Worm (Caenorhabditis elegans): ENCODE results near the gene Y55D9A.2.

The Y55D9A.2 gene

DNA sequence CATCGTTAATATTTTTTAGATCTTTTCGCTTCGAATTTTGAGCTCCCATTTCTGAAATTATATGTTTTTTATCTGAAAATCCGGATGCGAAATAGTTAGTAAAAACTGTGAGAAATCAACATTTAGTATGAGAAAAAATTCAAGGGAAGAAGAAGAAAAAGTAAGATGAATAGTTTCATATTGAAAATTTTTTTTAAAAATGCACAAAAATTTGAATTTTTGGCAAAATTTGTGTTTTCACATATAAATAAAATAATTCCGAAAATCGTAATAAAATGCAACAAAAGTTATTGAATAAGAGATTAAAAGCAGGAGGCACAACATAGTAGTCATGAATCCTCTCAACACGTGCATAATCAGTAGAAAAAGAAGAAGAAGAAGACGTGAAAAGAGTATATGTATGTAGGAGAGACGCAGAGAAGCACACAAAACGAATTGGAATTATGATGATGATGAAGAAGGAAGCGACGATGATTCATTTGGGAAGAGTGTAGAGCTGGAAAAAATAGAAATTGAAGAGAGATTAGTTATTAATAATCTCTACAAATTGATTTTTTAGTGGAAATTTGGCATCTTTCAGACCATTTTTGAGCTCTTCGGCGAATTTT is 39.2 kb downstream of the Y55D9A.2 start, which contains the start of gene eak-7:
eak-7 (minus strand) TSS at position 51 of the 608 bp plus-strand sequence.
- no peak for TF ChIP-seq hmbx-1 (tag; optimal IDR thresholded peaks at IDR 0.05)
- TF ChIP-seq sea-1 (GFP tag; conservative IDR thresholded peaks at IDR 0.05): no peak
- TF ChIP-seq tbx-37 (GFP tag; conservative IDR thresholded peaks at IDR 0.05): no peak
- TF ChIP-seq flt-1 (GFP tag; IDR thresholded peaks at IDR 0.05): no peak
- no peak for TF ChIP-seq ets-7 (tag; optimal IDR thresholded peaks at IDR 0.05)
- no peak for TF ChIP-seq aly-1 (tag; optimal IDR thresholded peaks at IDR 0.05)
- TF ChIP-seq F13C5.2 (tag; optimal IDR thresholded peaks at IDR 0.05): no peak
- TF ChIP-seq hmg-4 (GFP tag; optimal IDR thresholded peaks at IDR 0.05): no peak
- TF ChIP-seq tbx-11 (GFP tag; IDR thresholded peaks at IDR 0.05): no peak

DNA sequence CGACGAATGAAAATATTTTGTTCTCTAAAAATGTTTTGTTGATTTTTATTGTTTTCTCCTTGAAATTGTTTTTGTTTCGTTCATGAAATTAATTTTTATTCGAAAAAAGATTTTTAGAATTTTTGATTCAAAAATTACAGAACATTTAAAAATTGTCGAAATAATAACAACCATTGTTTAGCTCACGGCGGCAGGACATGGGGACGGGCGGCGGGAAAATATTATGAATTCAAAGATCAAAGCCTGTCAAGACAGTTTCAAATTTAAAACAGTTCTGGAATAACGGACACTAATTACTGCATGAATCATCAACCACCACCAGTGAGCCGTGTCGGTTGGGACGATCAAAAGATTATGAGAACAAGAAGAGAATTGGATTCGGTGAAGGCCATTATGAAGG is 44.7 kb downstream of the Y55D9A.2 start, which contains the start of gene snb-7:
snb-7 (plus strand) TSS at position 301 of the 400 bp plus-strand sequence.
- TF ChIP-seq hmg-4 (GFP tag; optimal IDR thresholded peaks at IDR 0.05): no peak
- no peak for TF ChIP-seq pes-1 (GFP tag; IDR thresholded peaks at IDR 0.05)
- no peak for TF ChIP-seq tbx-37 (GFP tag; conservative IDR thresholded peaks at IDR 0.05)

DNA sequence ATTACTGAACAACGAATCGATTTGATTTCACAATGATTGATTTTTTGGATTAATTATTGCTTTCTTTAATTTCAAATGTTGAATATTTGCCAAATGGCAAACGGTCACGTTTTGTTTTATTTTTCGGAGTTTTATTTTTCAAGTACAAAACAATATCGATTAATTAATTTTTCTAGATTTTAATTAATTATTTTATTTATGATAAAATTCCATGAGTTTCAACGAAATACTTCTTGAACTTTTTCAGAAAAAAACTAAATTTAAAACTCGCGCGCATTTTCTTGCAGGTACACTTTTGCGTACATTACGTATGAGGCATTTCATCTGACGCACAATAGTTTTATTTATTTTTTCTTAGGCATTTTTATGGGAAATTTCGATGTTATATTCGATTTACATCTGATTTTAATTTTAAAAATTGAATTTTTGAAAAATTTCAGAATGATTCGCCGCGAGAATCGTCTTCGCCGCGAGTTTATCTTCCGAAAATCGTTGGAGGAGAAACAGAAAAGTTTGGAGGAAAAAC is 46.2 kb downstream of the Y55D9A.2 start, which contains the start of the genes ZK795.2 and ZK795.3:
ZK795.2 (minus strand) TSS at position 51 of the 526 bp plus-strand sequence.
ZK795.3 (plus strand) TSS at position 441 of the 526 bp plus-strand sequence.
- TF ChIP-seq tbx-37 (GFP tag; conservative IDR thresholded peaks at IDR 0.05) (no peak), scrt-1 (GFP tag; IDR thresholded peaks at IDR 0.05) (no peak), hmg-4 (GFP tag; optimal IDR thresholded peaks at IDR 0.05) (no peak), hmbx-1 (tag; optimal IDR thresholded peaks at IDR 0.05) (no peak), sea-1 (GFP tag; conservative IDR thresholded peaks at IDR 0.05) (no peak), ceh-36 (tag; optimal IDR thresholded peaks at IDR 0.05) (no peak), tbx-11 (GFP tag; IDR thresholded peaks at IDR 0.05) (no peak), ets-7 (tag; optimal IDR thresholded peaks at IDR 0.05) (no peak), aly-1 (tag; optimal IDR thresholded peaks at IDR 0.05) (no peak), ama-1 (optimal IDR thresholded peaks at IDR 0.05) (no peak), hnd-1 (tag; optimal IDR thresholded peaks at IDR 0.05) (no peak), flt-1 (GFP tag; IDR thresholded peaks at IDR 0.05) (no peak), ceh-13 (GFP tag; optimal IDR thresholded peaks at IDR 0.05) (no peak), pes-1 (GFP tag; IDR thresholded peaks at IDR 0.05) (no peak), F13C5.2 (tag; optimal IDR thresholded peaks at IDR 0.05) (no peak), B0310.2 (tag; optimal IDR thresholded peaks at IDR 0.05) (no peak)

- no peak for TF ChIP-seq tbx-37 (GFP tag; conservative IDR thresholded peaks at IDR 0.05)
- TF ChIP-seq ceh-36 (tag; optimal IDR thresholded peaks at IDR 0.05): no peak
- no peak for TF ChIP-seq hnd-1 (tag; optimal IDR thresholded peaks at IDR 0.05)
- TF ChIP-seq hmg-4 (GFP tag; optimal IDR thresholded peaks at IDR 0.05): no peak
- TF ChIP-seq ets-7 (tag; optimal IDR thresholded peaks at IDR 0.05): no peak
- TF ChIP-seq ceh-13 (GFP tag; optimal IDR thresholded peaks at IDR 0.05): no peak
- no peak for TF ChIP-seq B0310.2 (tag; optimal IDR thresholded peaks at IDR 0.05)
- TF ChIP-seq flt-1 (GFP tag; IDR thresholded peaks at IDR 0.05): no peak
- no peak for TF ChIP-seq hmbx-1 (tag; optimal IDR thresholded peaks at IDR 0.05)
- TF ChIP-seq scrt-1 (GFP tag; IDR thresholded peaks at IDR 0.05): no peak
- TF ChIP-seq tbx-11 (GFP tag; IDR thresholded peaks at IDR 0.05): no peak
- TF ChIP-seq sea-1 (GFP tag; conservative IDR thresholded peaks at IDR 0.05): no peak
- no peak for TF ChIP-seq aly-1 (tag; optimal IDR thresholded peaks at IDR 0.05)
- TF ChIP-seq tra-4 (tag; optimal IDR thresholded peaks at IDR 0.05): no peak
- TF ChIP-seq F13C5.2 (tag; optimal IDR thresholded peaks at IDR 0.05): no peak
- TF ChIP-seq ama-1 (optimal IDR thresholded peaks at IDR 0.05): no peak
- no peak for TF ChIP-seq pes-1 (GFP tag; IDR thresholded peaks at IDR 0.05)
Measured at ce11 chrIV:12551944-12552343, 53.3 kb downstream of the Y55D9A.2 start.

Data from whole organism, early embryonic.